Worm (Caenorhabditis elegans) whole organism, late embryonic: ENCODE measurements around the gene ZK816.3.

Source experiments
- ahr-1 ChIP-seq: sonication (generic microtip); optimal IDR thresholded peaks from 2 replicates; lab custom pipeline; 2016; ENCODE audit warnings: missing genetic modification characterization, missing compliant biosample characterization
- ama-1 ChIP-seq: fragments of 150-350 bp; optimal IDR thresholded peaks from 2 replicates; lab custom pipeline; 2014
- ceh-22 ChIP-seq: sonication (generic microtip); optimal IDR thresholded peaks from 2 replicates; lab custom pipeline; 2017; ENCODE audit warnings: missing biosample characterization, missing genetic modification characterization
- ceh-24 ChIP-seq: sonication (generic microtip); optimal IDR thresholded peaks from 2 replicates; lab custom pipeline; 2016; ENCODE audit warnings: mild to moderate bottlenecking, missing genetic modification characterization, missing compliant biosample characterization
- ceh-30 ChIP-seq: fragments of 150-350 bp; optimal IDR thresholded peaks from 2 replicates; lab custom pipeline; 2014; ENCODE audit warnings: missing biosample characterization, missing genetic modification characterization
- ceh-31 ChIP-seq: sonication (generic microtip); optimal IDR thresholded peaks from 2 replicates; lab custom pipeline; 2016; ENCODE audit warnings: missing genetic modification characterization, missing compliant biosample characterization
- ceh-34 ChIP-seq: sonication (generic microtip); optimal IDR thresholded peaks from 2 replicates; lab custom pipeline; 2016; ENCODE audit warnings: mild to moderate bottlenecking, missing genetic modification characterization, missing compliant biosample characterization
- ceh-45 ChIP-seq: fragments of 200-800 bp; sonication (Bioruptor generic); IDR thresholded peaks from 2 replicates; pipeline ENCODE4 v1.3.6; 2022; ENCODE audit warnings: missing genetic modification reagents, missing genetic modification characterization, missing compliant biosample characterization
- ceh-48 ChIP-seq: sonication (generic microtip); optimal IDR thresholded peaks from 2 replicates; lab custom pipeline; 2016; ENCODE audit warnings: missing genetic modification characterization, inconsistent platforms, missing compliant biosample characterization
- dmd-4 ChIP-seq: sonication (generic microtip); optimal IDR thresholded peaks from 2 replicates; lab custom pipeline; 2016; ENCODE audit warnings: borderline replicate concordance, missing genetic modification characterization, missing compliant biosample characterization
- dve-1 ChIP-seq: sonication (generic microtip); optimal IDR thresholded peaks from 2 replicates; lab custom pipeline; 2017; ENCODE audit warnings: antibody characterized with exemption, mild to moderate bottlenecking, missing genetic modification characterization, missing compliant biosample characterization
- elt-2 ChIP-seq: sonication (generic microtip); optimal IDR thresholded peaks from 2 replicates; lab custom pipeline; 2016; ENCODE audit warnings: missing genetic modification reagents, missing genetic modification characterization, missing compliant biosample characterization
- ets-4 ChIP-seq: sonication (generic microtip); optimal IDR thresholded peaks from 2 replicates; lab custom pipeline; 2016; ENCODE audit warnings: missing genetic modification characterization, missing compliant biosample characterization
- fkh-10 ChIP-seq: fragments of 150-350 bp; optimal IDR thresholded peaks from 2 replicates; lab custom pipeline; 2014; ENCODE audit warnings: missing biosample characterization, missing genetic modification reagents, missing genetic modification characterization
- fkh-6 ChIP-seq: sonication (generic microtip); optimal IDR thresholded peaks from 2 replicates; lab custom pipeline; 2016; ENCODE audit warnings: missing genetic modification characterization, missing compliant biosample characterization
- gmeb-2 ChIP-seq: sonication (generic microtip); optimal IDR thresholded peaks from 2 replicates; lab custom pipeline; 2016; ENCODE audit warnings: missing genetic modification characterization, inconsistent platforms, missing compliant biosample characterization
- hlh-13 ChIP-seq: fragments of 200-800 bp; sonication (Bioruptor generic); optimal IDR thresholded peaks from 2 replicates; lab custom pipeline; 2018; ENCODE audit warnings: mild to moderate bottlenecking, missing genetic modification characterization, missing compliant biosample characterization
- hlh-15 ChIP-seq: sonication (generic microtip); optimal IDR thresholded peaks from 2 replicates; lab custom pipeline; 2016; ENCODE audit warnings: missing genetic modification characterization, missing compliant biosample characterization
- hlh-30 ChIP-seq: sonication (generic microtip); optimal IDR thresholded peaks from 2 replicates; lab custom pipeline; 2017; ENCODE audit warnings: antibody characterized with exemption, missing genetic modification characterization, missing compliant biosample characterization; ENCODE audit not compliant: insufficient read depth
- madf-2 ChIP-seq: sonication (generic microtip); optimal IDR thresholded peaks from 2 replicates; lab custom pipeline; 2017; ENCODE audit warnings: missing genetic modification characterization, missing compliant biosample characterization
- nfya-1 ChIP-seq: sonication (generic microtip); optimal IDR thresholded peaks from 2 replicates; lab custom pipeline; 2017; ENCODE audit warnings: missing genetic modification characterization, mild to moderate bottlenecking, missing compliant biosample characterization, antibody characterized with exemption, moderate library complexity
- nhr-232 ChIP-seq: sonication (generic microtip); optimal IDR thresholded peaks from 2 replicates; lab custom pipeline; 2016; ENCODE audit warnings: missing genetic modification characterization, missing compliant biosample characterization
- pag-3 ChIP-seq: sonication (generic microtip); optimal IDR thresholded peaks from 2 replicates; lab custom pipeline; 2016; ENCODE audit warnings: missing compliant biosample characterization, missing genetic modification characterization, borderline replicate concordance
- pax-1 ChIP-seq: fragments of 150-350 bp; optimal IDR thresholded peaks from 2 replicates; lab custom pipeline; 2014; ENCODE audit warnings: missing biosample characterization, missing genetic modification characterization
- pha-2 ChIP-seq: sonication (generic microtip); optimal IDR thresholded peaks from 2 replicates; lab custom pipeline; 2017; ENCODE audit warnings: mild to moderate bottlenecking, missing genetic modification characterization, missing compliant biosample characterization
- pha-4 ChIP-seq: fragments of 150-350 bp; optimal IDR thresholded peaks from 2 replicates; lab custom pipeline; 2018; ENCODE audit warnings: missing biosample characterization, missing genetic modification reagents, missing genetic modification characterization
- pros-1 ChIP-seq: fragments of 150-350 bp; optimal IDR thresholded peaks from 2 replicates; lab custom pipeline; 2014; ENCODE audit warnings: missing biosample characterization, missing genetic modification reagents, missing genetic modification characterization
- sdc-2 ChIP-seq: sonication (generic microtip); optimal IDR thresholded peaks from 2 replicates; lab custom pipeline; 2016; ENCODE audit warnings: missing genotype, missing genetic modification characterization, missing compliant biosample characterization
- syd-9 ChIP-seq: sonication (generic microtip); optimal IDR thresholded peaks from 2 replicates; lab custom pipeline; 2016; ENCODE audit warnings: mild to moderate bottlenecking, missing genetic modification characterization, moderate library complexity, missing compliant biosample characterization
- tbx-2 ChIP-seq: sonication (generic microtip); optimal IDR thresholded peaks from 2 replicates; lab custom pipeline; 2016; ENCODE audit warnings: missing genetic modification characterization, missing compliant biosample characterization
- ttx-3 ChIP-seq: sonication (generic microtip); optimal IDR thresholded peaks from 2 replicates; lab custom pipeline; 2016; ENCODE audit warnings: missing genetic modification reagents, missing genetic modification characterization, missing compliant biosample characterization
- unc-42 ChIP-seq: sonication (generic microtip); optimal IDR thresholded peaks from 2 replicates; lab custom pipeline; 2016; ENCODE audit warnings: missing genotype, missing genetic modification characterization, missing compliant biosample characterization
- ztf-16 ChIP-seq: sonication (generic microtip); optimal IDR thresholded peaks from 2 replicates; lab custom pipeline; 2017; ENCODE audit warnings: missing genetic modification characterization, missing compliant biosample characterization

The ZK816.3 gene

DNA sequence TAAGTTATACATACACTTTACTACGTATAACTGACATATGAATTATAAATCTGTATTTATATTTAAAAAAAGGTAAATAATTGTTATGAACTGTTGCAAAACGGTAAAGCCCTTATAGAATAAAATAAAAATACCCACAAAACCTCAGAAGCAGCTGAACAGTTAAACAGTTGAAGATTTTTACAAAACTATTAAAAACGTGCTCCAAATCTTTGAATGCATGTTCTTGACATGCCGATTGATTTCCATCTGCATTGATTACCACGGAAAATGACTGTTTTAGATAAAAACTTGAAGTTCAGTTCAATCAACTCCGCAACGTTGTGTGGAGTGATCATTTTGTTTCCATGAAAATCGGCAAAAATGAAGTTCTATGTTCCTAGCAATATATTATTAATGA lies 44.1 kb upstream of the ZK816.3 start, which contains the start of gene F11D5.7:
Gene F11D5.7, plus strand, starts transcription at position 301 of the 400 bp plus-strand sequence.
- no peak for TF ChIP-seq nhr-232 (tag; lab: Kevin White, UChicago)
- no peak for TF ChIP-seq ceh-48 (tag; lab: Kevin White, UChicago)
- TF ChIP-seq syd-9 (tag; lab: Kevin White, UChicago) = no peak
- no peak for TF ChIP-seq ceh-24
- no peak for TF ChIP-seq ahr-1 (tag; lab: Kevin White, UChicago)

DNA sequence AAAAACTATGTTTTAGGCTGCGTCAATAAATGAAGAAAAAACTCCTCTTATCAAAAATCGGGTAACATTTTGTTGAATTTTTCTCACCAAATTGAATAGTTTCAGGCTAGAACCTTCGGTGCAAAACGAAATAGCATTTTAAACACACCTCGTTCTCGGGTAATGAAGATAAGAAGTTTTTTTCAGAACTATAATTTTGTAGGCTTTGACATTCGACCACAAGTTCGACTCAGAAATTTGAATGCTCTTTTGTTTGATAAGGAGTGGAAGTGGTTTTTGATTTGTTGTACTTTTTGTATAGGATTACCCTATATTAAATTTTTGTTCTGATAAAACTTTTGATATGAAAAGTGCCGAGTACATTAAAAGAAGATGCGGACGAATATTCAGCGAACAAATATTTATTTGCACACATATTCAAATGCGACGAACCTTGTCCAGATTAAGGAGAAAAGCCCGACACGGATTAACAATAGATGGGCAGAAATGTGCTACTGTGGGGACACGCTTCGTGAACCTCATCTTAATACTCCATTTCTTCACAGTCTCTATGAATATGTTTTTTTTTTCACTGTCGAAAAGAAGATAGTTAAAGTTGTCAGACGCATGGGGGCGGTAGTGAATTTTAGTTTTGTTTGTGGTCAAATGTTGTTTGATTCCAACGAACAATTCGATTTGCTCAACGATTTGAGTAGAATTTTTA lies 41.4 kb upstream of the ZK816.3 start:
- TF ChIP-seq pax-1 (tag; lab: Kevin White, UChicago) = peak; percentile 99
- no peak for TF ChIP-seq gmeb-2 (tag; lab: Kevin White, UChicago)
- no peak for TF ChIP-seq ahr-1 (tag; lab: Kevin White, UChicago)

DNA sequence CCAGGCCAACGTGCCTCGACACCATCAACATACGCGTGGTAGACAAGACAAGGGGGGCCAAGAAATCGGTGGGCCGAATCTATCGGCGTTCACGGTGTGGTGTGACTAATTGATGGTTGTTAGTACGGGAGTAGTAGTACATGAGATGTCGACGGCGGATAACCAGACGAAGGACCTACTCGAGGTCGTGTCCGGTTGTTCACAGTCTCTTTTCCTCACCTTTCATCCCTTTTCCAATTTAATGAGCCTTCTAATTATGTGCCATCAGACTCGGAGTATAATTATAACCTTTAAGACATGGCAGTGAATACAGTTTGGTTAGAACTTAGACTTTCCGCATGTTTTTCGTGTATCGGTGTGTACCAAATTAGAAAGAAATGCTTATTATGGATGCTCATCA lies 37.5 kb upstream of the ZK816.3 start:
- TF ChIP-seq sdc-2 = no peak
- no peak for TF ChIP-seq ttx-3 (tag; lab: Kevin White, UChicago)
- no peak for TF ChIP-seq hlh-13 (GFP tag; lab: Kevin White, UChicago)
- no peak for TF ChIP-seq ets-4 (tag; lab: Kevin White, UChicago)

DNA sequence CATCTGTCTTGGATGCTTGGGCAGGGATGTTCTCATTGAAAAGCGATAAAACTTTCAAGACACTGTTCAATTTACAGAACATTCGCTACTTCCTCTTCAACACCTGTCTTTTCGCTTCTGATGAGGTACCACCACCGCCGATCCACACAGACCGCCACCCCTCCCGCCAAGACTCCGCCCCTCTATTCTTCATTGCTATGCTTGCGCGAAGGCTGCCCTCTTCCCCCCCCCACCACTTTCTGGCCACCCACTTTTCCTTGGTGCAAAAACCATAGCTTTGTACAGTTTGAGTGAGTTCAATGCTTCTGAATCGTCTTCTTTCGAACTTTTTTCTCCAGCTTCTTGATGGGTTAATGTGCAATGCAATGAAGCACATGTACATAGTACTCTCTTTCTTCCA lies 34.3 kb upstream of the ZK816.3 start:
- TF ChIP-seq pha-4 (tag; lab: Kevin White, UChicago) (no peak), unc-42 (tag; lab: Kevin White, UChicago) (no peak), dmd-4 (no peak), hlh-13 (GFP tag; lab: Kevin White, UChicago) (no peak), pax-1 (tag; lab: Kevin White, UChicago) (no peak), pha-2 (tag; lab: Kevin White, UChicago) (no peak), ahr-1 (tag; lab: Kevin White, UChicago) (no peak), ceh-30 (tag; lab: Kevin White, UChicago) (no peak), hlh-30 (tag; lab: Kevin White, UChicago) (no peak), nfya-1 (tag; lab: Kevin White, UChicago) (no peak), elt-2 (tag; lab: Kevin White, UChicago) (no peak), ceh-31 (tag; lab: Kevin White, UChicago) (no peak)

DNA sequence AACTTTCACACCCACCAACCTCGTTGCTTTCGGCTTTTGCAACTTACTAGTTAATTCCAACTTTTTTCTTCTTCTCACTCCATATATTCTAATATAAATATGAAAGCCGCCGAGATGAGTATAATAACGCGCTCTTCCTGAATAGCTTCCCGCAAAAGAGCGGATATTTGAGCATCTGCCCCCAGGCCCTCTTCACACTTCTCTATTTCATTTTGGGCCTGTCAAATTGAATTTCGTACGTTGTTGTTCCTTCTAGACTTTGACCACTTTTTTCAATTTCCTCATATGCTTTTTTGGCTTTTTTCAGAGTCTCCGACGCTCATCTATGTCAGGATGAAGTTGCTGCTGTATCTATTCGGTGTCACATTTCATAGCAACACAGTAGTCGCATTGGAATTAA lies 33.2 kb upstream of the ZK816.3 start, which contains the start of gene ddr-2:
Gene ddr-2, plus strand, starts transcription at position 301 of the 400 bp plus-strand sequence.
- peak; percentile 27 for TF ChIP-seq ceh-34 (tag; lab: Kevin White, UChicago)
- peak; percentile 43 for TF ChIP-seq unc-42 (tag; lab: Kevin White, UChicago)
- no peak for TF ChIP-seq pros-1 (tag; lab: Kevin White, UChicago)
- TF ChIP-seq, all 69 proteins: peak for 2

DNA sequence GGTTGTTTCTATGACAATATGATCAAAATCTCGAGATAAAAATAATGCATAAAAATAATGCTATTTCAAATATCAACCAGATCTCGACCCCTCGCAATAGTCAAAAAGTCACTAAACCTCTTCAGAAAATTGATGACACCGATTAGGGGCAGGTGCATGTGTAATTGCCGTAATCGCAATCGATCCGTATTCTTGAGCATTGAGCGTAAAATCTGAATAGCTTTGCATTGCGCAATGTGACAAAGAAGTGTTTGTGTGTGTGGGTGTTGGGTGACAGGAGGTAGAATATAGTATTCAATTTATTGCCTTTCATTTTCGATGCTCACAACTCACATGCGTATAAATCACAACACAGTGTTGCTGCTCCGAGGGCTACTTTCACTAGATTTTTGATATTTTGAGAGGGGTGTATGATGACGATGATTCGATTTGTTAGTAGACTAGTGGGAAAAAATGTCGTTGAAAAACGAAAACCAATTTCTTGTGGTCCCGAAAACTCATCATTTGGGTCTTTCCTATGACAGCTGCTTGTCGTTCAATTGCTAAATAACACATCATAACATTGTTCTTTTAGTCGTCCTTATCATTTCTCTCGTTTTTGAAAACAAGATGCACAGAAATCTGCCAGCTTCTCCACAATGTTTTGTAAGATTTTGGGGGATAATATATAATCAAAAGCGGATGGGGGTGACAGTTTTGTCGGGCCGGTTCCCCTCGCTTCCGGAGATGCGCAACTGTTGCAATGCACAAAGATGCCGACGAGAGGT lies 32.1 kb upstream of the ZK816.3 start:
- no peak for TF ChIP-seq ceh-45
- TF ChIP-seq pag-3 = no peak
- no peak for TF ChIP-seq dve-1
- TF ChIP-seq sdc-2 = no peak
- no peak for TF ChIP-seq ztf-16
- TF ChIP-seq madf-2 (tag; lab: Kevin White, UChicago) = no peak
- TF ChIP-seq hlh-15 (tag; lab: Kevin White, UChicago) = no peak
- TF ChIP-seq ceh-24 = no peak
- no peak for TF ChIP-seq ahr-1 (tag; lab: Kevin White, UChicago)
- TF ChIP-seq ceh-48 (tag; lab: Kevin White, UChicago) = no peak
- TF ChIP-seq ama-1 (lab: Kevin White, UChicago) = no peak
- no peak for TF ChIP-seq ceh-22 (tag; lab: Kevin White, UChicago)
- TF ChIP-seq tbx-2 = no peak
- no peak for TF ChIP-seq fkh-10 (GFP tag; lab: Kevin White, UChicago)
- no peak for TF ChIP-seq ets-4 (tag; lab: Kevin White, UChicago)
- TF ChIP-seq fkh-6 (tag; lab: Kevin White, UChicago) = no peak
- TF ChIP-seq, all 69 proteins: peak for 0
